Worm (Caenorhabditis elegans) whole organism, L4/young adult: ENCODE data around the gene F55G11.7.

Experiments
- W03F9.2 ChIP-seq: fragments of 150-350 bp; optimal IDR thresholded peaks from 2 replicates; lab custom pipeline; 2014; ENCODE audit warnings: missing biosample characterization, missing genetic modification characterization
- dao-5 ChIP-seq: sonication (generic microtip); optimal IDR thresholded peaks from 2 replicates; lab custom pipeline; 2016; ENCODE audit warnings: missing genotype, missing genetic modification characterization, moderate library complexity, missing compliant biosample characterization
- him-1 ChIP-seq: sonication (generic microtip); optimal IDR thresholded peaks from 2 replicates; lab custom pipeline; 2016; ENCODE audit warnings: missing genotype, missing genetic modification reagents, missing genetic modification characterization, missing compliant biosample characterization

F55G11.7 gene

ce11 chrIV:12948470-12948869 is 11.8 kb upstream of the F55G11.7 start, which contains the start of gene F55G11.10:
Gene F55G11.10, plus strand, starts transcription at chrIV:12948770.
- TF ChIP-seq him-1 (tag; lab: Kevin White, UChicago) (no peak), dao-5 (tag; lab: Kevin White, UChicago) (no peak), W03F9.2 (no peak)

- TF ChIP-seq dao-5 (tag; lab: Kevin White, UChicago): no peak
- TF ChIP-seq W03F9.2: no peak
Observed at ce11 chrIV:12957730-12958129, 2.5 kb upstream of the F55G11.7 start, which contains the start of gene F55G11.6. Gene F55G11.6, plus strand, starts transcription at chrIV:12958030.

- no peak for TF ChIP-seq W03F9.2
- TF ChIP-seq dao-5 (tag; lab: Kevin White, UChicago): no peak
- TF ChIP-seq him-1 (tag; lab: Kevin White, UChicago): no peak
Observed at ce11 chrIV:12962564-12962963, 2.3 kb downstream of the F55G11.7 start, which contains the start of gene F55G11.8. Gene F55G11.8, plus strand, starts transcription at chrIV:12962808.

- no peak for TF ChIP-seq him-1 (tag; lab: Kevin White, UChicago)
- no peak for TF ChIP-seq dao-5 (tag; lab: Kevin White, UChicago)
- no peak for TF ChIP-seq W03F9.2
Observed at ce11 chrIV:12964648-12965047, 4.4 kb downstream of the F55G11.7 start.

ce11 chrIV:12965074-12965473 is 4.8 kb downstream of the F55G11.7 start, which contains the start of gene dod-22:
Gene dod-22, plus strand, starts transcription at chrIV:12965374.
- TF ChIP-seq dao-5 (tag; lab: Kevin White, UChicago): no peak

- TF ChIP-seq him-1 (tag; lab: Kevin White, UChicago): no peak
- no peak for TF ChIP-seq W03F9.2
- TF ChIP-seq dao-5 (tag; lab: Kevin White, UChicago): no peak
Observed at ce11 chrIV:12967303-12967702, 7.1 kb downstream of the F55G11.7 start.

ce11 chrIV:12969141-12969540 is 8.9 kb downstream of the F55G11.7 start, which contains the start of gene F55G11.2:
Gene F55G11.2, minus strand, starts transcription at chrIV:12969289.
- TF ChIP-seq W03F9.2 (no peak), him-1 (tag; lab: Kevin White, UChicago) (no peak), dao-5 (tag; lab: Kevin White, UChicago) (no peak)

- no peak for TF ChIP-seq W03F9.2
- no peak for TF ChIP-seq dao-5 (tag; lab: Kevin White, UChicago)
- no peak for TF ChIP-seq him-1 (tag; lab: Kevin White, UChicago)
Observed at ce11 chrIV:12971994-12972520, 11.8 kb downstream of the F55G11.7 start.

ce11 chrIV:12972780-12973179 is 12.5 kb downstream of the F55G11.7 start:
- TF ChIP-seq dao-5 (tag; lab: Kevin White, UChicago): no peak
- no peak for TF ChIP-seq him-1 (tag; lab: Kevin White, UChicago)
- no peak for TF ChIP-seq W03F9.2

- no peak for TF ChIP-seq dao-5 (tag; lab: Kevin White, UChicago)
- TF ChIP-seq him-1 (tag; lab: Kevin White, UChicago): no peak
- TF ChIP-seq W03F9.2: no peak
Observed at ce11 chrIV:12973336-12973735, 13.1 kb downstream of the F55G11.7 start, which contains the start of gene F55G11.4. Gene F55G11.4, plus strand, starts transcription at chrIV:12973624.

ce11 chrIV:12975981-12976380 is 15.7 kb downstream of the F55G11.7 start, which contains the start of gene dod-17:
Gene dod-17, plus strand, starts transcription at chrIV:12976303.
- no peak for TF ChIP-seq dao-5 (tag; lab: Kevin White, UChicago)
- TF ChIP-seq W03F9.2: no peak
- no peak for TF ChIP-seq him-1 (tag; lab: Kevin White, UChicago)

- TF ChIP-seq him-1 (tag; lab: Kevin White, UChicago) (no peak), W03F9.2 (no peak), dao-5 (tag; lab: Kevin White, UChicago) (no peak)
Observed at ce11 chrIV:12977650-12978049, 17.4 kb downstream of the F55G11.7 start.

- no peak for TF ChIP-seq dao-5 (tag; lab: Kevin White, UChicago)
- no peak for TF ChIP-seq him-1 (tag; lab: Kevin White, UChicago)
- TF ChIP-seq W03F9.2: no peak
Observed at ce11 chrIV:12978307-12979036, 18.2 kb downstream of the F55G11.7 start, which contains the start of gene K10D11.2. Gene K10D11.2, plus strand, starts transcription at chrIV:12978986.

- TF ChIP-seq him-1 (tag; lab: Kevin White, UChicago): no peak
Observed at ce11 chrIV:12985961-12986360, 25.7 kb downstream of the F55G11.7 start, which contains the start of gene K10D11.3. Gene K10D11.3, minus strand, starts transcription at chrIV:12986134.
